Worm (Caenorhabditis elegans): ENCODE measurements around the gene Y38H6C.18.

DNA sequence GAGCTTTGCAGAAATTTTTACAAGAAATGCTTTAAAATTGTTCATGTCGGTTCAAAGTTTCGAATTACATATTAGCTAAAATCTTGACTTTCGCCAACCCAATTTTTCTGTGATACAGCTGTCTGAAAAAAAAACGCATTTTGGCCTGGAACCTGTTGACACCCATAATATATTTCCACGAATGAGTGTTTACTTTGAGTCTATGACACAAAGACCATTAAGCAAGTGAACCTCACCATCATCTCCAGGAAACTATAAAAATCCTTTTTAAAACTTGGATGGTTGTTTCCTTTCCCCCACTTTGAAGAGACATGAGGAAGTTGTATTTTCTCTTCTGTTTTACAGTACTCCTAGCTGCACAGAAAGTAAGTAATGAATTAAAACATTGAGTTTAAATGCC, 27.4 kb upstream of the Y38H6C.18 start, which contains the start of gene clec-263:
- TF ChIP-seq ztf-11 (tag; optimal IDR thresholded peaks at IDR 0.05) (no peak), D1046.2 (GFP tag; IDR thresholded peaks at IDR 0.05) (no peak), dmd-6 (GFP tag; IDR thresholded peaks at IDR 0.05) (no peak), skn-1 (tag; optimal IDR thresholded peaks at IDR 0.05) (no peak), mdl-1 (tag; optimal IDR thresholded peaks at IDR 0.05) (no peak), fkh-10 (GFP tag; optimal IDR thresholded peaks at IDR 0.05) (no peak), lin-39 (tag; optimal IDR thresholded peaks at IDR 0.05) (no peak)
